Worm (Caenorhabditis elegans): Measurements from ENCODE around the gene srbc-3.

srbc-3 gene

ce11 chrV:3344001-3344400 is 35.7 kb downstream of the srbc-3 start:
- TF ChIP-seq nhr-67 (tag; optimal IDR thresholded peaks at IDR 0.05) (no peak), egl-27 (tag; optimal IDR thresholded peaks at IDR 0.05) (no peak), fos-1 (tag; optimal IDR thresholded peaks at IDR 0.05) (no peak), elt-2 (tag; optimal IDR thresholded peaks at IDR 0.05) (no peak), zag-1 (tag; optimal IDR thresholded peaks at IDR 0.05) (no peak), pha-4 (tag; optimal IDR thresholded peaks at IDR 0.05) (no peak), ceh-28 (tag; optimal IDR thresholded peaks at IDR 0.05) (no peak), tbx-2 (tag; optimal IDR thresholded peaks at IDR 0.05) (no peak), eor-1 (tag; optimal IDR thresholded peaks at IDR 0.05) (no peak), nhr-77 (tag; optimal IDR thresholded peaks at IDR 0.05) (no peak), mdl-1 (tag; optimal IDR thresholded peaks at IDR 0.05) (no peak), ZK546.5 (tag; optimal IDR thresholded peaks at IDR 0.05) (no peak), nhr-11 (tag; optimal IDR thresholded peaks at IDR 0.05) (no peak), hmg-11 (tag; optimal IDR thresholded peaks at IDR 0.05) (no peak), nhr-23 (tag; optimal IDR thresholded peaks at IDR 0.05) (no peak), aly-2 (tag; optimal IDR thresholded peaks at IDR 0.05) (no peak), snpc-4 (tag; optimal IDR thresholded peaks at IDR 0.05) (no peak), unc-39 (tag; optimal IDR thresholded peaks at IDR 0.05) (no peak), fkh-2 (tag; optimal IDR thresholded peaks at IDR 0.05) (no peak)

- TF ChIP-seq nhr-11 (tag; optimal IDR thresholded peaks at IDR 0.05), result no peak
- no peak for TF ChIP-seq nhr-12 (tag; optimal IDR thresholded peaks at IDR 0.05)
- TF ChIP-seq ama-1 (optimal IDR thresholded peaks at IDR 0.05), result no peak
- no peak for TF ChIP-seq egl-5 (tag; optimal IDR thresholded peaks at IDR 0.05)
- no peak for TF ChIP-seq zag-1 (tag; optimal IDR thresholded peaks at IDR 0.05)
- no peak for TF ChIP-seq fkh-2 (tag; optimal IDR thresholded peaks at IDR 0.05)
- TF ChIP-seq elt-2 (tag; optimal IDR thresholded peaks at IDR 0.05), result no peak
- no peak for TF ChIP-seq nhr-77 (tag; optimal IDR thresholded peaks at IDR 0.05)
- no peak for TF ChIP-seq nhr-237 (tag; optimal IDR thresholded peaks at IDR 0.05)
- no peak for TF ChIP-seq daf-12 (tag; optimal IDR thresholded peaks at IDR 0.05)
- TF ChIP-seq nhr-67 (tag; optimal IDR thresholded peaks at IDR 0.05), result no peak
- no peak for TF ChIP-seq mml-1 (tag; optimal IDR thresholded peaks at IDR 0.05)
- TF ChIP-seq jun-1 (tag; optimal IDR thresholded peaks at IDR 0.05), result no peak
- TF ChIP-seq skn-1 (tag; optimal IDR thresholded peaks at IDR 0.05), result no peak
- no peak for TF ChIP-seq elt-1 (tag; optimal IDR thresholded peaks at IDR 0.05)
Observed at ce11 chrV:3346434-3347019, 38.3 kb downstream of the srbc-3 start, which contains the start of gene fbxa-65. fbxa-65 (minus strand) TSS chrV:3346484.

ce11 chrV:3347486-3347885 is 39.2 kb downstream of the srbc-3 start:
- TF ChIP-seq egl-5 (tag; optimal IDR thresholded peaks at IDR 0.05) (no peak), fos-1 (tag; optimal IDR thresholded peaks at IDR 0.05) (no peak), nhr-12 (tag; optimal IDR thresholded peaks at IDR 0.05) (no peak), lsy-12 (tag; optimal IDR thresholded peaks at IDR 0.05) (no peak), nhr-77 (tag; optimal IDR thresholded peaks at IDR 0.05) (no peak), lin-39 (tag; optimal IDR thresholded peaks at IDR 0.05) (no peak), ama-1 (optimal IDR thresholded peaks at IDR 0.05) (no peak), fkh-10 (GFP tag; optimal IDR thresholded peaks at IDR 0.05) (no peak), mml-1 (tag; optimal IDR thresholded peaks at IDR 0.05) (no peak), ZK546.5 (tag; optimal IDR thresholded peaks at IDR 0.05) (no peak), pha-4 (tag; optimal IDR thresholded peaks at IDR 0.05) (no peak), fkh-2 (tag; optimal IDR thresholded peaks at IDR 0.05) (no peak), ceh-82 (tag; optimal IDR thresholded peaks at IDR 0.05) (no peak), jun-1 (tag; optimal IDR thresholded peaks at IDR 0.05) (no peak), zag-1 (tag; optimal IDR thresholded peaks at IDR 0.05) (no peak), snpc-4 (tag; optimal IDR thresholded peaks at IDR 0.05) (no peak), ztf-4 (tag; optimal IDR thresholded peaks at IDR 0.05) (no peak), nhr-23 (tag; optimal IDR thresholded peaks at IDR 0.05) (no peak)

- no peak for TF ChIP-seq nhr-76 (tag; optimal IDR thresholded peaks at IDR 0.05)
Observed at ce11 chrV:3349877-3350276, 41.6 kb downstream of the srbc-3 start, which contains the start of gene C17B7.15. C17B7.15 (plus strand) TSS chrV:3350177.

- TF ChIP-seq ztf-11 (tag; optimal IDR thresholded peaks at IDR 0.05), result no peak
- TF ChIP-seq elt-1 (tag; optimal IDR thresholded peaks at IDR 0.05), result no peak
- TF ChIP-seq skn-1 (tag; optimal IDR thresholded peaks at IDR 0.05), result no peak
- TF ChIP-seq nhr-25 (tag; optimal IDR thresholded peaks at IDR 0.05), result no peak
- TF ChIP-seq aly-2 (tag; optimal IDR thresholded peaks at IDR 0.05), result no peak
- TF ChIP-seq ceh-82 (tag; optimal IDR thresholded peaks at IDR 0.05), result no peak
- TF ChIP-seq R02D3.7 (tag; optimal IDR thresholded peaks at IDR 0.05), result no peak
- TF ChIP-seq nhr-67 (tag; optimal IDR thresholded peaks at IDR 0.05), result no peak
Observed at ce11 chrV:3351266-3351665, 43.0 kb downstream of the srbc-3 start, which contains the start of gene str-63. str-63 (plus strand) TSS chrV:3351566.

Data from whole organism, L3 larva.